Fruit fly (Drosophila melanogaster): ENCODE measurements around the gene Gbeta5.
A peak's percentile ranks its signal among the peaks of the same experiment; 100 is the strongest.

Gene Gbeta5

dm6 chrX:8114476-8115342, 37.4 kb downstream of the Gbeta5 start (continued):
- TF ChIP-seq Antp (GFP tag; optimal IDR thresholded peaks at IDR 0.05) (no peak), Doc2 (GFP tag; IDR thresholded peaks at IDR 0.05) (no peak), CG11560 (tag; IDR thresholded peaks at IDR 0.05) (no peak), MTF-1 (GFP tag; optimal IDR thresholded peaks at IDR 0.05; ENCODE audit: borderline replicate concordance) (no peak), pzg (GFP tag; optimal IDR thresholded peaks at IDR 0.05) (no peak), Neu2 (GFP tag; optimal IDR thresholded peaks at IDR 0.05; ENCODE audit: borderline replicate concordance) (no peak), MESR4 (GFP tag; optimal IDR thresholded peaks at IDR 0.05) (no peak), scrt (GFP tag; optimal IDR thresholded peaks at IDR 0.05) (peak; percentile 11), CG16779 (GFP tag; IDR thresholded peaks at IDR 0.05) (no peak), Fer2 (tag; optimal IDR thresholded peaks at IDR 0.05) (peak; percentile 19), CG18011 (GFP tag; optimal IDR thresholded peaks at IDR 0.05) (peak; percentile 0), fu2 (GFP tag; optimal IDR thresholded peaks at IDR 0.05) (peak; percentile 33), CHES-1-like (GFP tag; optimal IDR thresholded peaks at IDR 0.05) (peak; percentile 31), Atf-2 (GFP tag; optimal IDR thresholded peaks at IDR 0.05) (peak; percentile 25), CG17186 (GFP tag; optimal IDR thresholded peaks at IDR 0.05) (no peak), HLH3B (GFP tag; IDR thresholded peaks at IDR 0.05) (peak; percentile 46; the same call in 1 of the 2 replicates), Asciz (GFP tag; optimal IDR thresholded peaks at IDR 0.05) (peak; percentile 53), sc (optimal IDR thresholded peaks at IDR 0.05) (no peak), sc (GFP tag; optimal IDR thresholded peaks at IDR 0.05) (no peak), HLH54F (GFP tag; optimal IDR thresholded peaks at IDR 0.05) (peak; percentile 33), CG3163 (GFP tag; optimal IDR thresholded peaks at IDR 0.05) (peak; percentile 20), sd (tag; optimal IDR thresholded peaks at IDR 0.05) (peak; percentile 41), bsh (GFP tag; optimal IDR thresholded peaks at IDR 0.05) (peak in 1 of 2 experiments; percentile 47), CG15514 (GFP tag; optimal IDR thresholded peaks at IDR 0.05) (peak; percentile 41), fd64A (GFP tag; optimal IDR thresholded peaks at IDR 0.05) (no peak), dpn (GFP tag; optimal IDR thresholded peaks at IDR 0.05) (peak in 1 of 2 experiments; percentile 38), jing (GFP tag; optimal IDR thresholded peaks at IDR 0.05) (no peak), prd (optimal IDR thresholded peaks at IDR 0.05) (no peak), prd (GFP tag; IDR thresholded peaks at IDR 0.05) (peak; percentile 68), gsb (GFP tag; IDR thresholded peaks at IDR 0.05) (0 out of 2 replicates have a peak, but pooled peaks have one; percentile 33), Trl (optimal IDR thresholded peaks at IDR 0.05) (no peak), Trl (GFP tag; optimal IDR thresholded peaks at IDR 0.05) (no peak), vfl (GFP tag; optimal IDR thresholded peaks at IDR 0.05) (peak; percentile 64), disco-r (GFP tag; optimal IDR thresholded peaks at IDR 0.05) (peak; percentile 21), CG43689 (GFP tag; IDR thresholded peaks at IDR 0.05) (no peak), CG10979 (tag; optimal IDR thresholded peaks at IDR 0.05) (peak; percentile 42), az2 (GFP tag; optimal IDR thresholded peaks at IDR 0.05) (peak; percentile 28), CG8388 (GFP tag; optimal IDR thresholded peaks at IDR 0.05) (peak; percentile 43), CG6791 (GFP tag; IDR thresholded peaks at IDR 0.05; ENCODE audit: partially characterized antibody) (no peak), CG8478 (optimal IDR thresholded peaks at IDR 0.05) (no peak), ranshi (GFP tag; IDR thresholded peaks at IDR 0.05) (peak; percentile 63; the same call in 1 of the 2 replicates), psq (GFP tag; optimal IDR thresholded peaks at IDR 0.05) (no peak), CG9215 (GFP tag; IDR thresholded peaks at IDR 0.05) (peak; percentile 30; the same call in 1 of the 2 replicates), HLH4C (GFP tag; IDR thresholded peaks at IDR 0.05; ENCODE audit: partially characterized antibody) (no peak), NFAT (GFP tag; IDR thresholded peaks at IDR 0.05) (no peak), Oaz (GFP tag; IDR thresholded peaks at IDR 0.05) (peak; percentile 31; the same call in 1 of the 2 replicates), CG14860 (GFP tag; IDR thresholded peaks at IDR 0.05; ENCODE audit: partially characterized antibody) (no peak), CG34422 (GFP tag; IDR thresholded peaks at IDR 0.05) (no peak; the same call in 2 of the 3 replicates), tgo (GFP tag; IDR thresholded peaks at IDR 0.05) (peak; percentile 42; the same call in 2 of the 3 replicates)

All from whole organism, embryonic.